Worm (Caenorhabditis elegans): Measurements from ENCODE around the gene R160.12.

DNA sequence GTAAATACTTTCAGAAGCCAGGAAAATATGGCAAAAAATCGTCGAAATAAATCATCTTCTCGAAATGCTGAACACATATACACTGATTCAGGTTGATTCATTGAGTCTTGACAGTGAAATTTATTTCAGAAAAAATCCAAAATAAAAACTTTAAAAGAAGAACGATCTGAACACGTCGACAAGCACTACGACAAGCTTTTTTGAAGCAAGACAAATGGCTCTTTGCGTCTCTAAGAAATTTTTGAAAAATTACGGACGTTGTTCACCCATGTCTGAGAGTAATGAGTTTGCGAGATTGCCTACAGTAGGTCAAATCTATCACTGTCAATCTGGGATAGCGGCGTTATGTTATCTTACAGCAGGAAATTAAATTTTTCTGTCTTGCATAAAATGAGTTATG is 788 bp downstream of the R160.12 start, which contains the start of gene R160.2:
- TF ChIP-seq D1046.2 (GFP tag; IDR thresholded peaks at IDR 0.05), result no peak
- TF ChIP-seq ZK337.2 (GFP tag; IDR thresholded peaks at IDR 0.05), result no peak
- no peak for TF ChIP-seq Y5F2A.4 (GFP tag; optimal IDR thresholded peaks at IDR 0.05)
- no peak for TF ChIP-seq unc-39 (tag; optimal IDR thresholded peaks at IDR 0.05)
